Fruit fly (Drosophila melanogaster): Measurements from ENCODE around the gene CG44227.

CG44227 gene

DNA sequence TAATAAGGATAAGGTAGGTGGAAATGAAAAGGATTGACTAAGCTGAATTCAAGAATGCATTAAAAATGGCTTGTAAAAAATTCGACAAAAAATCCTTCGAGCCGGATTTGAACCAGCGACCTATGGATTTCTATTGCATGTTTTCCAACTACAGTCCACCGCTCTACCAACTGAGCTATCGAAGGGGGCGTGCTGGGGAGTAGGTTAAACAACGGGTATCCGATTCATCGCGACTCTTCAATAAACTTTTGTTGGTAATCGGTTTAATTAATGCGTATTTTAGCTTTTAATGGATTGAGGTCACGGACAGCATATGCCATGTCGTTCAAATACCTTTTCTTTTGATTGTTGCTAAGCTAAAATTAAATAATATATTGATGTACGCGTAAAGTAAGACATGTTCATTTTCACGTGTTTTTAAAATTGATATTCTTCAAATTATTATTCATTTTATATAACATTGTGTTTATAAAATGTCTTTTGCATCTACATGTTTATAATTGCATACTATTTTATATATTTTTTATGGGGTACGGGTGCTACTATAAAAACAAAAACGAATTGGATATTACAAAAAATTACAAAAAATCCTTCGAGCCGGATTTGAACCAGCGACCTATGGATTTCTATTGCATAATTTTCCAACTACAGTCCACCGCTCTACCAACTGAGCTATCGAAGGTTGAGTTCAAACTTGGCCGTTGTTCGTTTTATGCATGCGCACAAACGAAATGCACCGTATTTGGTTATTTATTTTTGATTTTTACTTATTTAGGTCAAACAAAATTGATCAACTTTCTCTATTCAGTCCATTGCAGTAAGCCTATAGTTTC is 16.7 kb downstream of the CG44227 start:
- peak; percentile 2 for TF ChIP-seq CG12769 (tag; optimal IDR thresholded peaks at IDR 0.05)
- peak; percentile 44; the same call in 1 of the 2 replicates for TF ChIP-seq sna (GFP tag; IDR thresholded peaks at IDR 0.05; ENCODE audit: partially characterized antibody)
- TF ChIP-seq CG17912 (GFP tag; optimal IDR thresholded peaks at IDR 0.05) = no peak
- no peak for TF ChIP-seq CG3726 (GFP tag; IDR thresholded peaks at IDR 0.05)
- TF ChIP-seq al (GFP tag; IDR thresholded peaks at IDR 0.05) = no peak
- TF ChIP-seq bbx (GFP tag; IDR thresholded peaks at IDR 0.05; ENCODE audit: partially characterized antibody) = peak; percentile 88
- TF ChIP-seq CG42726 (GFP tag; IDR thresholded peaks at IDR 0.05; ENCODE audit: partially characterized antibody) = peak; percentile 94
- TF ChIP-seq mirr (GFP tag; optimal IDR thresholded peaks at IDR 0.05) = peak; percentile 77
- TF ChIP-seq ato (GFP tag; IDR thresholded peaks at IDR 0.05; ENCODE audit: partially characterized antibody) = peak; percentile 91
- peak; percentile 36 for TF ChIP-seq knrl (GFP tag; IDR thresholded peaks at IDR 0.05; ENCODE audit: partially characterized antibody)
- peak; percentile 89 for TF ChIP-seq CG7963 (GFP tag; IDR thresholded peaks at IDR 0.05; ENCODE audit: partially characterized antibody)
- TF ChIP-seq Hr51 (GFP tag; optimal IDR thresholded peaks at IDR 0.05) = peak in 1 of 2 experiments; percentile 22
- TF ChIP-seq CG10979 (tag; optimal IDR thresholded peaks at IDR 0.05) = no peak
- peak; percentile 37; the same call in 1 of the 2 replicates for TF ChIP-seq hbn (GFP tag; IDR thresholded peaks at IDR 0.05; ENCODE audit: partially characterized antibody)
- peak; percentile 30; the same call in 1 of the 3 replicates for TF ChIP-seq otp (GFP tag; IDR thresholded peaks at IDR 0.05)
- TF ChIP-seq amos (GFP tag; IDR thresholded peaks at IDR 0.05; ENCODE audit: partially characterized antibody) = peak; percentile 79
- peak; percentile 52 for TF ChIP-seq D19A (tag; optimal IDR thresholded peaks at IDR 0.05)
- TF ChIP-seq CG16813 (GFP tag; IDR thresholded peaks at IDR 0.05; ENCODE audit: partially characterized antibody) = peak; percentile 48
- no peak for TF ChIP-seq sc (optimal IDR thresholded peaks at IDR 0.05)
- TF ChIP-seq sc (GFP tag; optimal IDR thresholded peaks at IDR 0.05) = no peak
- no peak for TF ChIP-seq bab2 (GFP tag; optimal IDR thresholded peaks at IDR 0.05)
- no peak for TF ChIP-seq HHEX (GFP tag; optimal IDR thresholded peaks at IDR 0.05)
- peak in 1 of 2 experiments; percentile 71 for TF ChIP-seq Hr78 (GFP tag; optimal IDR thresholded peaks at IDR 0.05)
- no peak for TF ChIP-seq Xbp1 (GFP tag; optimal IDR thresholded peaks at IDR 0.05)
- TF ChIP-seq Drgx (GFP tag; IDR thresholded peaks at IDR 0.05) = no peak
- no peak for TF ChIP-seq MTF-1 (GFP tag; optimal IDR thresholded peaks at IDR 0.05; ENCODE audit: borderline replicate concordance)
- peak; percentile 76 for TF ChIP-seq Med (GFP tag)
- TF ChIP-seq aop (GFP tag; IDR thresholded peaks at IDR 0.05) = no peak
- TF ChIP-seq CG10274 (GFP tag; optimal IDR thresholded peaks at IDR 0.05) = no peak
- TF ChIP-seq nerfin-2 (GFP tag; IDR thresholded peaks at IDR 0.05; ENCODE audit: partially characterized antibody) = peak; percentile 75
- TF ChIP-seq abd-A (tag; optimal IDR thresholded peaks at IDR 0.05) = peak; percentile 93
- TF ChIP-seq CG17568 (GFP tag; optimal IDR thresholded peaks at IDR 0.05) = no peak
- TF ChIP-seq Doc3 (GFP tag; IDR thresholded peaks at IDR 0.05; ENCODE audit: partially characterized antibody) = no peak
- peak; percentile 35 for TF ChIP-seq vnd (GFP tag; IDR thresholded peaks at IDR 0.05; ENCODE audit: partially characterized antibody)
- TF ChIP-seq jumu (GFP tag; optimal IDR thresholded peaks at IDR 0.05) = no peak
- TF ChIP-seq sd (tag; optimal IDR thresholded peaks at IDR 0.05) = peak; percentile 42
- no peak for TF ChIP-seq CG12744 (GFP tag; optimal IDR thresholded peaks at IDR 0.05)
- TF ChIP-seq CG11723 (GFP tag; optimal IDR thresholded peaks at IDR 0.05) = no peak
- TF ChIP-seq CG5245 (GFP tag; optimal IDR thresholded peaks at IDR 0.05) = no peak
- TF ChIP-seq Ravus (GFP tag; IDR thresholded peaks at IDR 0.05) = no peak
- peak in 1 of 2 experiments; percentile 6 for TF ChIP-seq Eip74EF (GFP tag; optimal IDR thresholded peaks at IDR 0.05)
- no peak for TF ChIP-seq NfI (GFP tag; optimal IDR thresholded peaks at IDR 0.05)
- no peak for TF ChIP-seq CG9609 (GFP tag; optimal IDR thresholded peaks at IDR 0.05)
- TF ChIP-seq crol (GFP tag; IDR thresholded peaks at IDR 0.05) = peak; percentile 75
- TF ChIP-seq chinmo (GFP tag; IDR thresholded peaks at IDR 0.05; ENCODE audit: partially characterized antibody) = peak; percentile 52; the same call in 3 of the 4 replicates
- TF ChIP-seq chm (GFP tag; IDR thresholded peaks at IDR 0.05) = peak; percentile 7; the same call in 1 of the 2 replicates
